Worm (Caenorhabditis elegans) whole organism, L2 larva: ENCODE results near the gene pqn-80.

Experiments
- C34F6.9 ChIP-seq: fragments of 150-350 bp; optimal IDR thresholded peaks from 2 replicates; lab custom pipeline; 2014; ENCODE audit warnings: missing biosample characterization, missing genetic modification characterization
- F13H6.1 ChIP-seq: sonication (generic microtip); optimal IDR thresholded peaks from 2 replicates; lab custom pipeline; 2016; ENCODE audit warnings: missing genetic modification characterization, missing compliant biosample characterization
- ZK546.5 ChIP-seq: sonication (generic microtip); optimal IDR thresholded peaks from 2 replicates; lab custom pipeline; 2017; ENCODE audit warnings: missing biosample characterization, missing genetic modification characterization
- alr-1 ChIP-seq: fragments of 150-350 bp; optimal IDR thresholded peaks from 2 replicates; lab custom pipeline; 2014; ENCODE audit warnings: missing biosample characterization, missing genetic modification characterization
- aly-2 ChIP-seq: fragments of 150-350 bp; optimal IDR thresholded peaks from 2 replicates; lab custom pipeline; 2014; ENCODE audit warnings: missing biosample characterization, missing genetic modification characterization
- ama-1 ChIP-seq: fragments of 150-350 bp; optimal IDR thresholded peaks from 2 replicates; lab custom pipeline; 2018; ENCODE audit warnings: inconsistent platforms
- blmp-1 ChIP-seq: sonication (generic microtip); optimal IDR thresholded peaks from 2 replicates; lab custom pipeline; 2017; ENCODE audit warnings: missing genetic modification characterization, mild to moderate bottlenecking, missing compliant biosample characterization, antibody characterized with exemption, moderate library complexity; ENCODE audit not compliant: insufficient read depth
- ceh-16 ChIP-seq: fragments of 150-350 bp; optimal IDR thresholded peaks from 2 replicates; lab custom pipeline; 2014; ENCODE audit warnings: missing biosample characterization, missing genetic modification characterization
- ceh-82 ChIP-seq: fragments of 150-350 bp; optimal IDR thresholded peaks from 2 replicates; lab custom pipeline; 2014; ENCODE audit warnings: missing biosample characterization, missing genetic modification characterization
- crh-2 ChIP-seq: sonication (generic microtip); optimal IDR thresholded peaks from 2 replicates; lab custom pipeline; 2017; ENCODE audit warnings: missing biosample characterization, missing genetic modification characterization
- dmd-4 ChIP-seq: sonication (generic microtip); optimal IDR thresholded peaks from 2 replicates; lab custom pipeline; 2017; ENCODE audit warnings: missing biosample characterization, missing genetic modification characterization
- egl-27 ChIP-seq: sonication (generic microtip); optimal IDR thresholded peaks from 3 replicates; lab custom pipeline; 2017; ENCODE audit warnings: missing biosample characterization, missing genetic modification reagents, missing genetic modification characterization
- elt-1 ChIP-seq: fragments of 150-350 bp; optimal IDR thresholded peaks from 2 replicates; lab custom pipeline; 2014; ENCODE audit warnings: missing biosample characterization, missing genetic modification characterization
- elt-3 ChIP-seq: sonication (generic microtip); optimal IDR thresholded peaks from 2 replicates; lab custom pipeline; 2017; ENCODE audit warnings: missing biosample characterization, missing genetic modification characterization
- fos-1 ChIP-seq: fragments of 150-350 bp; optimal IDR thresholded peaks from 2 replicates; lab custom pipeline; 2014; ENCODE audit warnings: missing biosample characterization, missing genetic modification characterization
- gmeb-1 ChIP-seq: fragments of 150-350 bp; optimal IDR thresholded peaks from 2 replicates; lab custom pipeline; 2014; ENCODE audit warnings: missing biosample characterization, missing genetic modification characterization
- lin-11 ChIP-seq: fragments of 150-350 bp; sonication (generic microtip); optimal IDR thresholded peaks from 2 replicates; lab custom pipeline; 2014; ENCODE audit warnings: missing biosample characterization, missing genetic modification characterization, inconsistent platforms, mixed read lengths
- lin-13 ChIP-seq: fragments of 150-350 bp; optimal IDR thresholded peaks from 2 replicates; lab custom pipeline; 2014; ENCODE audit warnings: missing biosample characterization, missing genetic modification reagents, missing genetic modification characterization
- lin-39 ChIP-seq: fragments of 150-350 bp; optimal IDR thresholded peaks from 2 replicates; lab custom pipeline; 2014; ENCODE audit warnings: missing biosample characterization, missing genetic modification reagents, missing genetic modification characterization
- mab-5 ChIP-seq: fragments of 150-350 bp; optimal IDR thresholded peaks from 2 replicates; lab custom pipeline; 2014; ENCODE audit warnings: missing biosample characterization, missing genetic modification characterization
- mbf-1 ChIP-seq: sonication (generic microtip); optimal IDR thresholded peaks from 2 replicates; lab custom pipeline; 2017; ENCODE audit warnings: missing biosample characterization, missing genetic modification characterization
- mdl-1 ChIP-seq, 2 experiments: fragments of 150-350 bp in 1 of 2; sonication (generic microtip) in 1 of 2; optimal IDR thresholded peaks; 2 replicates each; lab custom pipeline; 2017; ENCODE audit warnings: missing biosample characterization in 2 of 2, missing genetic modification characterization in 2 of 2
- nhr-10 ChIP-seq: sonication (generic microtip); optimal IDR thresholded peaks from 2 replicates; lab custom pipeline; 2017; ENCODE audit warnings: missing biosample characterization, missing genetic modification characterization
- nhr-11 ChIP-seq: fragments of 150-350 bp; optimal IDR thresholded peaks from 2 replicates; lab custom pipeline; 2014; ENCODE audit warnings: missing biosample characterization, missing genetic modification characterization
- nhr-12 ChIP-seq: fragments of 150-350 bp; optimal IDR thresholded peaks from 2 replicates; lab custom pipeline; 2014; ENCODE audit warnings: missing biosample characterization, missing genetic modification characterization
- nhr-21 ChIP-seq: fragments of 150-350 bp; optimal IDR thresholded peaks from 2 replicates; lab custom pipeline; 2014; ENCODE audit warnings: missing biosample characterization, missing genetic modification characterization
- nhr-23 ChIP-seq: fragments of 150-350 bp; optimal IDR thresholded peaks from 2 replicates; lab custom pipeline; 2014; ENCODE audit warnings: missing biosample characterization, missing genetic modification reagents, missing genetic modification characterization
- nhr-237 ChIP-seq: fragments of 150-350 bp; optimal IDR thresholded peaks from 2 replicates; lab custom pipeline; 2014; ENCODE audit warnings: missing biosample characterization, missing genetic modification characterization
- nhr-25 ChIP-seq: fragments of 150-350 bp; sonication (generic microtip); optimal IDR thresholded peaks from 3 replicates; lab custom pipeline; 2014; ENCODE audit warnings: missing biosample characterization, missing genetic modification characterization
- nhr-6 ChIP-seq: fragments of 150-350 bp; optimal IDR thresholded peaks from 2 replicates; lab custom pipeline; 2014; ENCODE audit warnings: missing biosample characterization, missing genetic modification characterization
- nhr-77 ChIP-seq: fragments of 150-350 bp; optimal IDR thresholded peaks from 2 replicates; lab custom pipeline; 2014; ENCODE audit warnings: missing biosample characterization, missing genetic modification characterization
- peb-1 ChIP-seq: fragments of 150-350 bp; optimal IDR thresholded peaks from 2 replicates; lab custom pipeline; 2014; ENCODE audit warnings: missing biosample characterization, missing genetic modification characterization
- sem-4 ChIP-seq: fragments of 150-350 bp; optimal IDR thresholded peaks from 2 replicates; lab custom pipeline; 2014; ENCODE audit warnings: missing biosample characterization, missing genetic modification reagents, missing genetic modification characterization
- skn-1 ChIP-seq: sonication (generic microtip); optimal IDR thresholded peaks from 2 replicates; lab custom pipeline; 2017; ENCODE audit warnings: missing biosample characterization, missing genetic modification characterization
- sma-3 ChIP-seq: sonication (generic microtip); optimal IDR thresholded peaks from 2 replicates; lab custom pipeline; 2016; ENCODE audit warnings: missing genetic modification reagents, missing genetic modification characterization, missing compliant biosample characterization
- sma-9 ChIP-seq, 2 experiments: fragments of 150-350 bp in 1 of 2; sonication (generic microtip) in 1 of 2; optimal IDR thresholded peaks; 2 replicates each; lab custom pipeline; 2014 to 2016; ENCODE audit warnings: missing genetic modification characterization in 2 of 2, mild to moderate bottlenecking in 1 of 2, missing biosample characterization in 1 of 2, missing compliant biosample characterization in 1 of 2, missing genetic modification reagents in 1 of 2, moderate library complexity in 1 of 2
- snpc-4 ChIP-seq: fragments of 150-350 bp; optimal IDR thresholded peaks from 2 replicates; lab custom pipeline; 2014; ENCODE audit warnings: missing biosample characterization, missing genetic modification characterization
- unc-39 ChIP-seq: fragments of 150-350 bp; optimal IDR thresholded peaks from 2 replicates; lab custom pipeline; 2014; ENCODE audit warnings: missing biosample characterization, missing genetic modification characterization
- unc-55 ChIP-seq: fragments of 150-350 bp; sonication (generic microtip); optimal IDR thresholded peaks from 3 replicates; lab custom pipeline; 2014; ENCODE audit warnings: missing biosample characterization, missing genetic modification reagents, missing genetic modification characterization
- unc-62 ChIP-seq: fragments of 150-350 bp; optimal IDR thresholded peaks from 2 replicates; lab custom pipeline; 2014; ENCODE audit warnings: missing biosample characterization, missing genetic modification reagents, missing genetic modification characterization
- zag-1 ChIP-seq: fragments of 150-350 bp; optimal IDR thresholded peaks from 2 replicates; lab custom pipeline; 2014; ENCODE audit warnings: missing biosample characterization, missing genetic modification characterization
- ztf-11 ChIP-seq: sonication (generic microtip); optimal IDR thresholded peaks from 2 replicates; lab custom pipeline; 2017; ENCODE audit warnings: missing biosample characterization, missing genetic modification characterization
- ztf-4 ChIP-seq: fragments of 150-350 bp; optimal IDR thresholded peaks from 2 replicates; lab custom pipeline; 2014; ENCODE audit warnings: missing biosample characterization, missing genetic modification characterization

Gene pqn-80

ce11 chrIII:12613138-12613915 is 13.0 kb upstream of the pqn-80 start:
- TF ChIP-seq egl-27 (tag; lab: Kevin White, UChicago), result no peak
- TF ChIP-seq aly-2 (tag; lab: Kevin White, UChicago), result no peak
- peak; percentile 37 for TF ChIP-seq unc-55 (GFP tag; lab: Kevin White, UChicago)
- TF ChIP-seq nhr-77 (tag; lab: Kevin White, UChicago), result no peak
- peak; percentile 28 for TF ChIP-seq zag-1 (tag; lab: Kevin White, UChicago)
- TF ChIP-seq mab-5 (tag; lab: Kevin White, UChicago), result no peak
- TF ChIP-seq sma-9 (GFP tag; optimal IDR thresholded peaks at IDR 0.05; lab: Kevin White, UChicago), result peak; percentile 59
- no peak for TF ChIP-seq sma-9 (tag; optimal IDR thresholded peaks at IDR 0.05; lab: Kevin White, UChicago)
- no peak for TF ChIP-seq fos-1 (tag; lab: Kevin White, UChicago)
- no peak for TF ChIP-seq ztf-11 (tag; lab: Kevin White, UChicago)
- TF ChIP-seq nhr-11 (tag; lab: Kevin White, UChicago), result no peak
- no peak for TF ChIP-seq sem-4 (tag; lab: Kevin White, UChicago)
- TF ChIP-seq elt-1, result no peak
- peak; percentile 69 for TF ChIP-seq F13H6.1
- no peak for TF ChIP-seq alr-1 (tag; lab: Kevin White, UChicago)
- peak; percentile 43 for TF ChIP-seq ama-1
- TF ChIP-seq sma-3 (GFP tag; lab: Kevin White, UChicago), result no peak
- TF ChIP-seq peb-1 (tag; lab: Kevin White, UChicago), result no peak
- no peak for TF ChIP-seq lin-13 (GFP tag; lab: Kevin White, UChicago)
- TF ChIP-seq blmp-1, result no peak
- TF ChIP-seq elt-3 (tag; lab: Kevin White, UChicago), result no peak
- peak; percentile 48 for TF ChIP-seq ceh-16

- TF ChIP-seq lin-11 (no peak), ceh-16 (no peak), sma-9 (GFP tag; optimal IDR thresholded peaks at IDR 0.05; lab: Kevin White, UChicago) (peak; percentile 12), sma-9 (tag; optimal IDR thresholded peaks at IDR 0.05; lab: Kevin White, UChicago) (no peak)
These were observed 12.2 kb upstream of the pqn-80 start for ce11 chrIII:12614161-12614560.

ce11 chrIII:12614669-12615451 is 11.5 kb upstream of the pqn-80 start:
- TF ChIP-seq sma-9 (GFP tag; optimal IDR thresholded peaks at IDR 0.05; lab: Kevin White, UChicago), result peak; percentile 86
- TF ChIP-seq sma-9 (tag; optimal IDR thresholded peaks at IDR 0.05; lab: Kevin White, UChicago), result no peak
- TF ChIP-seq unc-55 (GFP tag; lab: Kevin White, UChicago), result no peak
- no peak for TF ChIP-seq mbf-1 (tag; lab: Kevin White, UChicago)
- TF ChIP-seq nhr-25 (tag; lab: Kevin White, UChicago), result peak; percentile 54
- no peak for TF ChIP-seq nhr-23
- TF ChIP-seq gmeb-1 (tag; lab: Kevin White, UChicago), result peak; percentile 57
- TF ChIP-seq nhr-6, result no peak
- no peak for TF ChIP-seq mab-5 (tag; lab: Kevin White, UChicago)
- TF ChIP-seq dmd-4 (tag; lab: Kevin White, UChicago), result no peak
- peak; percentile 50 for TF ChIP-seq crh-2 (tag; lab: Kevin White, UChicago)
- peak; percentile 6 for TF ChIP-seq lin-11
- peak; percentile 9 for TF ChIP-seq ztf-4 (tag; lab: Kevin White, UChicago)
- TF ChIP-seq nhr-12 (tag; lab: Kevin White, UChicago), result no peak
- TF ChIP-seq lin-39 (tag; lab: Kevin White, UChicago), result no peak
- TF ChIP-seq lin-13 (GFP tag; lab: Kevin White, UChicago), result no peak
- no peak for TF ChIP-seq peb-1 (tag; lab: Kevin White, UChicago)
- no peak for TF ChIP-seq ztf-11 (tag; lab: Kevin White, UChicago)
- TF ChIP-seq elt-1, result no peak
- no peak for TF ChIP-seq skn-1
- no peak for TF ChIP-seq blmp-1
- no peak for TF ChIP-seq ZK546.5 (tag; lab: Kevin White, UChicago)
- TF ChIP-seq fos-1 (tag; lab: Kevin White, UChicago), result peak; percentile 91
- no peak for TF ChIP-seq egl-27 (tag; lab: Kevin White, UChicago)
- TF ChIP-seq alr-1 (tag; lab: Kevin White, UChicago), result no peak
- TF ChIP-seq nhr-21 (tag; lab: Kevin White, UChicago), result peak; percentile 38
- TF ChIP-seq snpc-4 (tag; lab: Kevin White, UChicago), result no peak
- no peak for TF ChIP-seq unc-39
- peak; percentile 82 for TF ChIP-seq sma-3 (GFP tag; lab: Kevin White, UChicago)
- TF ChIP-seq nhr-77 (tag; lab: Kevin White, UChicago), result no peak
- TF ChIP-seq sem-4 (tag; lab: Kevin White, UChicago), result peak; percentile 73
- no peak for TF ChIP-seq nhr-11 (tag; lab: Kevin White, UChicago)
- no peak for TF ChIP-seq nhr-237 (tag; lab: Kevin White, UChicago)
- peak; percentile 20 for TF ChIP-seq ceh-16
- no peak for TF ChIP-seq unc-62 (GFP tag; lab: Kevin White, UChicago)
- TF ChIP-seq F13H6.1, result peak; percentile 43
- peak; percentile 82 for TF ChIP-seq ama-1
- TF ChIP-seq nhr-10 (tag; lab: Kevin White, UChicago), result no peak
- peak; percentile 38 for TF ChIP-seq C34F6.9 (tag; lab: Kevin White, UChicago)
- no peak for TF ChIP-seq elt-3 (tag; lab: Kevin White, UChicago)
- TF ChIP-seq ceh-82 (tag; lab: Kevin White, UChicago), result no peak
- peak in 1 of 2 experiments; percentile 28 for TF ChIP-seq mdl-1 (tag; optimal IDR thresholded peaks at IDR 0.05; lab: Kevin White, UChicago)
- TF ChIP-seq aly-2 (tag; lab: Kevin White, UChicago), result no peak
